Worm (Caenorhabditis elegans) whole organism, L3 larva: Measurements from ENCODE around the gene sec-10.
A peak's percentile ranks its signal among the peaks of the same experiment; 100 is the strongest.

Experiments
- R02D3.7 ChIP-seq: fragments of 150-350 bp; optimal IDR thresholded peaks from 2 replicates; lab custom pipeline; 2014; ENCODE audit warnings: missing biosample characterization, missing genetic modification characterization
- ama-1 ChIP-seq: fragments of 150-350 bp; optimal IDR thresholded peaks from 2 replicates; lab custom pipeline; 2018
- ceh-28 ChIP-seq: fragments of 150-350 bp; optimal IDR thresholded peaks from 2 replicates; lab custom pipeline; 2014; ENCODE audit warnings: missing biosample characterization, missing genetic modification reagents, missing genetic modification characterization
- ceh-82 ChIP-seq: fragments of 150-350 bp; optimal IDR thresholded peaks from 2 replicates; lab custom pipeline; 2014; ENCODE audit warnings: missing biosample characterization, missing genetic modification characterization
- daf-12 ChIP-seq: fragments of 150-350 bp; optimal IDR thresholded peaks from 2 replicates; lab custom pipeline; 2014; ENCODE audit warnings: missing biosample characterization, missing genetic modification reagents, missing genetic modification characterization
- egl-5 ChIP-seq: fragments of 150-350 bp; optimal IDR thresholded peaks from 2 replicates; lab custom pipeline; 2017; ENCODE audit warnings: missing biosample characterization, missing genetic modification reagents, missing genetic modification characterization, inconsistent platforms
- elt-1 ChIP-seq: fragments of 150-350 bp; optimal IDR thresholded peaks from 2 replicates; lab custom pipeline; 2014; ENCODE audit warnings: missing biosample characterization, missing genetic modification characterization
- elt-2 ChIP-seq: sonication (generic microtip); optimal IDR thresholded peaks from 2 replicates; lab custom pipeline; 2016; ENCODE audit warnings: missing genetic modification reagents, mild to moderate bottlenecking, missing genetic modification characterization, missing compliant biosample characterization
- elt-3 ChIP-seq, 3 experiments: fragments of 150-350 bp in 1 of 3; sonication (generic microtip) in 2 of 3; optimal IDR thresholded peaks; 2 replicates in 2 of 3; 4 replicates in 1 of 3; lab custom pipeline; 2014 to 2017; ENCODE audit warnings: missing biosample characterization in 3 of 3, missing genetic modification characterization in 3 of 3
- eor-1 ChIP-seq, 2 experiments: fragments of 150-350 bp; optimal IDR thresholded peaks; 2 replicates each; lab custom pipeline; 2014 to 2018; ENCODE audit warnings: missing biosample characterization in 2 of 2, missing genetic modification characterization in 2 of 2
- fkh-10 ChIP-seq: sonication (generic microtip); optimal IDR thresholded peaks from 2 replicates; lab custom pipeline; 2017; ENCODE audit warnings: missing biosample characterization, missing genetic modification reagents, missing genetic modification characterization
- fkh-2 ChIP-seq: fragments of 150-350 bp; optimal IDR thresholded peaks from 2 replicates; lab custom pipeline; 2014; ENCODE audit warnings: missing biosample characterization, missing genetic modification reagents, missing genetic modification characterization
- fos-1 ChIP-seq: fragments of 150-350 bp; optimal IDR thresholded peaks from 2 replicates; lab custom pipeline; 2014; ENCODE audit warnings: missing biosample characterization, missing genetic modification characterization
- hmg-11 ChIP-seq: sonication (generic microtip); optimal IDR thresholded peaks from 2 replicates; lab custom pipeline; 2016; ENCODE audit warnings: missing genetic modification characterization, missing compliant biosample characterization
- jun-1 ChIP-seq: fragments of 150-350 bp; optimal IDR thresholded peaks from 2 replicates; lab custom pipeline; 2014; ENCODE audit warnings: missing biosample characterization, missing genetic modification reagents, missing genetic modification characterization
- lin-15B ChIP-seq: fragments of 150-350 bp; optimal IDR thresholded peaks from 2 replicates; lab custom pipeline; 2014; ENCODE audit warnings: missing biosample characterization, missing genetic modification characterization
- lin-39 ChIP-seq: fragments of 150-350 bp; optimal IDR thresholded peaks from 2 replicates; lab custom pipeline; 2018; ENCODE audit warnings: missing biosample characterization, missing genetic modification reagents, missing genetic modification characterization
- lsy-12 ChIP-seq: sonication (generic microtip); optimal IDR thresholded peaks from 2 replicates; lab custom pipeline; 2016; ENCODE audit warnings: mild to moderate bottlenecking, missing genetic modification characterization, missing compliant biosample characterization
- mdl-1 ChIP-seq: fragments of 150-350 bp; optimal IDR thresholded peaks from 2 replicates; lab custom pipeline; 2014; ENCODE audit warnings: missing biosample characterization, missing genetic modification characterization
- mml-1 ChIP-seq: fragments of 150-350 bp; sonication (generic microtip); optimal IDR thresholded peaks from 3 replicates; lab custom pipeline; 2014; ENCODE audit warnings: missing biosample characterization, missing genetic modification characterization
- nfya-1 ChIP-seq: sonication (generic microtip); optimal IDR thresholded peaks from 2 replicates; lab custom pipeline; 2017; ENCODE audit warnings: missing genetic modification characterization, mild to moderate bottlenecking, missing compliant biosample characterization, antibody characterized with exemption, moderate library complexity; ENCODE audit not compliant: insufficient read depth
- nhr-11 ChIP-seq: fragments of 150-350 bp; optimal IDR thresholded peaks from 2 replicates; lab custom pipeline; 2014; ENCODE audit warnings: missing biosample characterization, missing genetic modification characterization
- nhr-12 ChIP-seq: fragments of 150-350 bp; optimal IDR thresholded peaks from 2 replicates; lab custom pipeline; 2014; ENCODE audit warnings: missing biosample characterization, missing genetic modification characterization
- nhr-23 ChIP-seq: fragments of 150-350 bp; optimal IDR thresholded peaks from 2 replicates; lab custom pipeline; 2014; ENCODE audit warnings: missing biosample characterization, missing genetic modification reagents, missing genetic modification characterization
- nhr-237 ChIP-seq: fragments of 150-350 bp; optimal IDR thresholded peaks from 2 replicates; lab custom pipeline; 2014; ENCODE audit warnings: missing biosample characterization, missing genetic modification characterization
- nhr-25 ChIP-seq: sonication (generic microtip); optimal IDR thresholded peaks from 2 replicates; lab custom pipeline; 2017; ENCODE audit warnings: missing biosample characterization, missing genetic modification characterization
- nhr-43 ChIP-seq: sonication (generic microtip); optimal IDR thresholded peaks from 2 replicates; lab custom pipeline; 2016; ENCODE audit warnings: mild to moderate bottlenecking, missing genetic modification characterization, missing compliant biosample characterization; ENCODE audit not compliant: poor library complexity, severe bottlenecking
- nhr-76 ChIP-seq: fragments of 150-350 bp; sonication (generic microtip); optimal IDR thresholded peaks from 5 replicates; lab custom pipeline; 2014; ENCODE audit warnings: missing biosample characterization, missing genetic modification characterization
- pha-4 ChIP-seq: fragments of 150-350 bp; optimal IDR thresholded peaks from 2 replicates; lab custom pipeline; 2014; ENCODE audit warnings: missing biosample characterization, missing genetic modification reagents, missing genetic modification characterization
- pqm-1 ChIP-seq: fragments of 150-350 bp; optimal IDR thresholded peaks from 2 replicates; lab custom pipeline; 2017; ENCODE audit warnings: missing biosample characterization, missing genetic modification characterization, inconsistent platforms
- sea-2 ChIP-seq: fragments of 150-350 bp; sonication (generic microtip); optimal IDR thresholded peaks from 4 replicates; lab custom pipeline; 2014; ENCODE audit warnings: missing biosample characterization, missing genetic modification reagents, missing genetic modification characterization
- skn-1 ChIP-seq: fragments of 150-350 bp; optimal IDR thresholded peaks from 2 replicates; lab custom pipeline; 2014; ENCODE audit warnings: missing biosample characterization, missing genetic modification characterization
- snpc-4 ChIP-seq: fragments of 150-350 bp; optimal IDR thresholded peaks from 2 replicates; lab custom pipeline; 2014; ENCODE audit warnings: missing biosample characterization, missing genetic modification characterization
- tbx-2 ChIP-seq: sonication (generic microtip); optimal IDR thresholded peaks from 2 replicates; lab custom pipeline; 2016; ENCODE audit warnings: mild to moderate bottlenecking, missing genetic modification characterization, missing compliant biosample characterization
- unc-39 ChIP-seq: sonication (generic microtip); optimal IDR thresholded peaks from 4 replicates; lab custom pipeline; 2017; ENCODE audit warnings: missing biosample characterization, missing genetic modification characterization
- unc-62 ChIP-seq: fragments of 150-350 bp; sonication (generic microtip); optimal IDR thresholded peaks from 4 replicates; lab custom pipeline; 2014; ENCODE audit warnings: missing biosample characterization, missing genetic modification reagents, missing genetic modification characterization
- zag-1 ChIP-seq: fragments of 150-350 bp; optimal IDR thresholded peaks from 2 replicates; lab custom pipeline; 2014; ENCODE audit warnings: missing biosample characterization, missing genetic modification characterization
- ztf-11 ChIP-seq: fragments of 150-350 bp; optimal IDR thresholded peaks from 2 replicates; lab custom pipeline; 2014; ENCODE audit warnings: missing biosample characterization, missing genetic modification characterization
- ztf-4 ChIP-seq: fragments of 150-350 bp; optimal IDR thresholded peaks from 2 replicates; lab custom pipeline; 2014; ENCODE audit warnings: missing biosample characterization, missing genetic modification characterization

The sec-10 gene

ce11 chrIV:7790151-7790691 is 7.9 kb upstream of the sec-10 start:
- TF ChIP-seq unc-62 (GFP tag; lab: Kevin White, UChicago), result no peak
- no peak for TF ChIP-seq zag-1 (tag; lab: Kevin White, UChicago)
- no peak for TF ChIP-seq sea-2 (GFP tag; lab: Kevin White, UChicago)
- TF ChIP-seq eor-1 (tag; optimal IDR thresholded peaks at IDR 0.05; lab: Kevin White, UChicago), result no peak

DNA sequence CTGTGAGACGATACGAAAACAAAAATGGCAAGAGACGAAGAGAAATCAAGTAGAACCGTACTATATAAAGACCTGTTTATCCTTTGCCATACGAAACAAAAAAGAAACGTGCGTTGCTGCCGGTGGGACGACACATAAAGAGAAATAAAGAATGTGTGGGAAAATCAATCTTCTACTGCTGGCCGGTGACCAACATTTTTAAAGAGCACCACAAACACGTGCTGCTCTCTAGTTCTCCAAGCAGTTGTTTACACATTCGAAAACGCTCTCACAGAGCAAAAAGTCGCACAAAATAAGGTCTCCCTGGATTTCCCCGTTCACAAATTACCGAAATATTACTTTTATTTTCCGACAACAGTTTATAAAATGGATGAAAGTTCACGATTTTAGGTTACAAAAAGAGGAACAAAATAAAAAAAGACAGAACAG is 7.2 kb upstream of the sec-10 start, which contains the start of gene imp-3:
imp-3 (minus strand) TSS at position 93 of the 429 bp plus-strand sequence.
- TF ChIP-seq jun-1 (peak; percentile 8), pqm-1 (tag; lab: Kevin White, UChicago) (peak; percentile 17), ztf-11 (tag; lab: Kevin White, UChicago) (no peak), tbx-2 (tag; lab: Kevin White, UChicago) (no peak), nhr-43 (tag; lab: Kevin White, UChicago) (peak; percentile 16), pha-4 (tag; lab: Kevin White, UChicago) (peak; percentile 74), mml-1 (tag; lab: Kevin White, UChicago) (no peak), nfya-1 (tag; lab: Kevin White, UChicago) (peak; percentile 66), ama-1 (lab: Kevin White, UChicago) (peak; percentile 95), lin-15B (tag; lab: Kevin White, UChicago) (peak; percentile 41), ceh-82 (tag; lab: Kevin White, UChicago) (no peak), fos-1 (no peak), fkh-2 (tag; lab: Kevin White, UChicago) (no peak), ztf-4 (tag; lab: Kevin White, UChicago) (peak; percentile 64), elt-2 (tag; lab: Kevin White, UChicago) (peak; percentile 48), lin-39 (tag; lab: Kevin White, UChicago) (peak; percentile 70), hmg-11 (peak; percentile 32), lsy-12 (tag; lab: Kevin White, UChicago) (peak; percentile 46), egl-5 (tag; lab: Kevin White, UChicago) (peak; percentile 32), nhr-23 (tag; lab: Kevin White, UChicago) (no peak), nhr-25 (tag; lab: Kevin White, UChicago) (peak; percentile 43), unc-39 (tag; lab: Kevin White, UChicago) (no peak), skn-1 (tag; lab: Kevin White, UChicago) (no peak)

DNA sequence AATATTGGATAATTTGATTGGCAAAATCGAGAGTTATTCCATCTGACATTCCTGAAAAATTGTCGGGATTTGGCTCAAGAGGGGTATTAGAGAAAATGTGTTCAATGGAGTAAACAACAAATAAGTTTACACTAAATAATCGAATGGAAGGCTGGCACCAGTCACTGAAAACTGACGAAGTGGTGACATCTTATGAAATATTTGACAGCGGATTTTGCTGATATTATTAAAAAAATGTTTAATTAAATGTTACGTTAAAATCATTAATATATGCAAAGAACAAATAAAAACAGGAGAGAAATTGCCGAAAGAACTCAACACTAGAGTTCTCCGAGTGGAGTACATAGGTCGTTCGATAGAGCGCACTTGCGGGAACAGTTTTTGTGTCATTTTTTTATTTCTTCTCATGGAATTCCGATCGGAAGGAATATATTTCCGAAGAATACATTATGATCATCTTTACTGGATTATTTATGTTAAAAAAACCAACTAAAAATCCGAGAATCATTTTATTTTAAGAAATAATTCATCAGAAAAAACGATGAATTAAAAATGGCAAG is 3.3 kb upstream of the sec-10 start, which contains the start of gene tag-322:
tag-322 (minus strand) TSS at position 51 of the 560 bp plus-strand sequence.
- no peak for TF ChIP-seq lin-39 (tag; lab: Kevin White, UChicago)
- TF ChIP-seq unc-62 (GFP tag; lab: Kevin White, UChicago), result no peak
- TF ChIP-seq lin-15B (tag; lab: Kevin White, UChicago), result peak; percentile 84
- no peak for TF ChIP-seq nhr-12
- no peak for TF ChIP-seq zag-1 (tag; lab: Kevin White, UChicago)
- TF ChIP-seq mdl-1, result no peak
- TF ChIP-seq pha-4 (tag; lab: Kevin White, UChicago), result peak; percentile 80
- no peak for TF ChIP-seq ztf-11 (tag; lab: Kevin White, UChicago)
- TF ChIP-seq jun-1, result peak; percentile 1
- no peak for TF ChIP-seq nhr-76
- TF ChIP-seq skn-1 (tag; lab: Kevin White, UChicago), result peak; percentile 40
- TF ChIP-seq lsy-12 (tag; lab: Kevin White, UChicago), result peak; percentile 17
- TF ChIP-seq elt-1 (tag; lab: Kevin White, UChicago), result no peak
- peak; percentile 75 for TF ChIP-seq nhr-23 (tag; lab: Kevin White, UChicago)
- no peak for TF ChIP-seq daf-12 (tag; lab: Kevin White, UChicago)
- TF ChIP-seq nhr-11 (tag; lab: Kevin White, UChicago), result no peak
- no peak for TF ChIP-seq fkh-10
- peak; percentile 55 for TF ChIP-seq R02D3.7
- peak; percentile 9 for TF ChIP-seq nhr-25 (tag; lab: Kevin White, UChicago)
- peak; percentile 22 for TF ChIP-seq elt-2 (tag; lab: Kevin White, UChicago)
- TF ChIP-seq nfya-1 (tag; lab: Kevin White, UChicago), result peak; percentile 67
- TF ChIP-seq elt-3 (tag; optimal IDR thresholded peaks at IDR 0.05; lab: Kevin White, UChicago), result no peak
- TF ChIP-seq egl-5 (tag; lab: Kevin White, UChicago), result peak; percentile 22
- TF ChIP-seq nhr-43 (tag; lab: Kevin White, UChicago), result peak; percentile 35
- peak; percentile 38 for TF ChIP-seq snpc-4 (tag; lab: Kevin White, UChicago)
- TF ChIP-seq nhr-237 (tag; lab: Kevin White, UChicago), result no peak
- peak; percentile 47 for TF ChIP-seq hmg-11
- no peak for TF ChIP-seq mml-1 (tag; lab: Kevin White, UChicago)
- no peak for TF ChIP-seq ztf-4 (tag; lab: Kevin White, UChicago)
- peak; percentile 47 for TF ChIP-seq pqm-1 (tag; lab: Kevin White, UChicago)
- peak; percentile 3 for TF ChIP-seq ceh-28
- TF ChIP-seq fos-1, result no peak
- TF ChIP-seq, all 47 proteins: peak for 16
